Fruit fly (Drosophila melanogaster) whole organism, embryonic: Measurements from ENCODE around the gene Vav.

Experiments used
- Atf6 ChIP-seq: fragments of 200-800 bp; sonication (Bioruptor generic); IDR thresholded peaks from 2 replicates; pipeline ENCODE4 v1.3.6; 2022; ENCODE audit warnings: missing biosample characterization, missing genetic modification characterization
- BEAF-32 ChIP-seq: fragments of 200-800 bp; sonication (Bioruptor generic); optimal IDR thresholded peaks from 3 replicates; lab custom pipeline; 2017; ENCODE audit warnings: missing biosample characterization, missing genetic modification characterization, mild to moderate bottlenecking, moderate library complexity, missing genetic modification reagents
- CG10321 ChIP-seq: fragments of 200-800 bp; sonication (Bioruptor generic); IDR thresholded peaks from 2 replicates; pipeline ENCODE4 v1.3.6; 2022; ENCODE audit warnings: missing biosample characterization, missing genetic modification characterization
- CG12299 ChIP-seq: fragments of 200-800 bp; sonication (Bioruptor generic); optimal IDR thresholded peaks from 2 replicates; lab custom pipeline; 2018; ENCODE audit warnings: missing biosample characterization, mild to moderate bottlenecking, missing genetic modification characterization
- CG12744 ChIP-seq: fragments of 200-800 bp; sonication (Bioruptor generic); optimal IDR thresholded peaks from 2 replicates; lab custom pipeline; 2016; ENCODE audit warnings: missing biosample characterization, missing genetic modification characterization
- CG13624 ChIP-seq: fragments of 200-800 bp; sonication (Bioruptor generic); optimal IDR thresholded peaks from 2 replicates; lab custom pipeline; 2016; ENCODE audit warnings: missing biosample characterization, missing genetic modification characterization
- CG13775 ChIP-seq: fragments of 200-800 bp; sonication (Bioruptor generic); optimal IDR thresholded peaks from 3 replicates; lab custom pipeline; 2017; ENCODE audit warnings: missing biosample characterization, mild to moderate bottlenecking, missing genetic modification characterization
- CG17385 ChIP-seq: fragments of 200-800 bp; sonication (Bioruptor generic); optimal IDR thresholded peaks from 3 replicates; lab custom pipeline; 2018; ENCODE audit warnings: missing biosample characterization, mild to moderate bottlenecking, missing genetic modification characterization
- CG17612 ChIP-seq: fragments of 200-800 bp; sonication (Bioruptor generic); IDR thresholded peaks from 2 replicates; pipeline ENCODE4 v1.3.6; 2022; ENCODE audit warnings: missing biosample characterization, missing genetic modification characterization
- CG1832 ChIP-seq: fragments of 200-800 bp; sonication (Bioruptor generic); optimal IDR thresholded peaks from 2 replicates; lab custom pipeline; 2017; ENCODE audit warnings: missing biosample characterization, mild to moderate bottlenecking, missing genetic modification characterization, inconsistent platforms
- CG2199 ChIP-seq: fragments of 200-800 bp; sonication (Bioruptor generic); IDR thresholded peaks from 3 replicates; pipeline ENCODE4 v1.3.6; 2022; ENCODE audit warnings: missing biosample characterization, missing genetic modification characterization
- CG30431 ChIP-seq: fragments of 200-800 bp; sonication (Bioruptor generic); optimal IDR thresholded peaks from 2 replicates; lab custom pipeline; 2017; ENCODE audit warnings: missing biosample characterization, missing genetic modification characterization
- CG3163 ChIP-seq: fragments of 200-800 bp; sonication (Bioruptor generic); optimal IDR thresholded peaks from 3 replicates; lab custom pipeline; 2016; ENCODE audit warnings: missing biosample characterization, missing genetic modification characterization
- CG4360 ChIP-seq: fragments of 200-800 bp; sonication (Bioruptor generic); IDR thresholded peaks from 2 replicates; pipeline ENCODE4 v1.3.6; 2022; ENCODE audit warnings: missing biosample characterization, missing genetic modification characterization
- CG4820 ChIP-seq: fragments of 200-800 bp; sonication (Bioruptor generic); optimal IDR thresholded peaks from 3 replicates; lab custom pipeline; 2016; ENCODE audit warnings: missing biosample characterization, missing genetic modification characterization
- CG6689 ChIP-seq: fragments of 200-800 bp; sonication (Bioruptor generic); IDR thresholded peaks from 2 replicates; pipeline ENCODE4 v1.3.6; 2022; ENCODE audit warnings: missing biosample characterization, missing genetic modification characterization
- CG6854 ChIP-seq: fragments of 200-800 bp; sonication (Bioruptor generic); optimal IDR thresholded peaks from 3 replicates; lab custom pipeline; 2017; ENCODE audit warnings: missing biosample characterization, mild to moderate bottlenecking, missing genetic modification characterization
- CG7928 ChIP-seq: fragments of 200-800 bp; sonication (Bioruptor generic); optimal IDR thresholded peaks from 2 replicates; lab custom pipeline; 2017; ENCODE audit warnings: missing biosample characterization, mild to moderate bottlenecking, missing genetic modification characterization
- Dp ChIP-seq: fragments of 200-800 bp; sonication (Bioruptor generic); optimal IDR thresholded peaks from 2 replicates; lab custom pipeline; 2018; ENCODE audit warnings: missing biosample characterization, mild to moderate bottlenecking, missing genetic modification characterization, moderate library complexity
- E2f2 ChIP-seq: fragments of 200-800 bp; sonication (Bioruptor generic); IDR thresholded peaks from 2 replicates; pipeline ENCODE4 v1.3.6; 2022; ENCODE audit warnings: missing biosample characterization, missing genetic modification characterization
- Gsc ChIP-seq: fragments of 200-800 bp; sonication (Bioruptor generic); IDR thresholded peaks from 2 replicates; pipeline ENCODE4 v1.3.6; 2022; ENCODE audit warnings: missing biosample characterization, missing genetic modification characterization
- Hey ChIP-seq: fragments of 200-800 bp; sonication (Bioruptor generic); optimal IDR thresholded peaks from 3 replicates; lab custom pipeline; 2018; ENCODE audit warnings: missing biosample characterization, mild to moderate bottlenecking, missing genetic modification characterization
- Hr3 ChIP-seq: fragments of 200-800 bp; sonication (Bioruptor generic); optimal IDR thresholded peaks from 3 replicates; lab custom pipeline; 2016; ENCODE audit warnings: missing biosample characterization, missing genetic modification characterization
- Lhr ChIP-seq: fragments of 200-800 bp; sonication (Bioruptor generic); optimal IDR thresholded peaks from 3 replicates; lab custom pipeline; 2017; ENCODE audit warnings: mild to moderate bottlenecking, missing biosample characterization, missing genetic modification reagents, missing genetic modification characterization
- Oli ChIP-seq: fragments of 200-800 bp; sonication (Bioruptor generic); optimal IDR thresholded peaks from 2 replicates; lab custom pipeline; 2018; ENCODE audit warnings: missing biosample characterization, mild to moderate bottlenecking, missing genetic modification characterization, moderate library complexity
- Ravus ChIP-seq: fragments of 200-800 bp; sonication (Bioruptor generic); IDR thresholded peaks from 2 replicates; pipeline ENCODE4 v1.3.6; 2022; ENCODE audit warnings: missing biosample characterization, missing genetic modification characterization
- Rfx ChIP-seq: fragments of 200-800 bp; sonication (Bioruptor generic); IDR thresholded peaks from 2 replicates; pipeline ENCODE4 v1.3.6; 2022; ENCODE audit warnings: missing biosample characterization, missing genetic modification characterization
- Xbp1 ChIP-seq: fragments of 200-800 bp; sonication (Bioruptor generic); optimal IDR thresholded peaks from 3 replicates; lab custom pipeline; 2016; ENCODE audit warnings: missing biosample characterization, mild to moderate bottlenecking, missing genetic modification characterization
- ab ChIP-seq: fragments of 200-800 bp; sonication (Bioruptor generic); optimal IDR thresholded peaks from 2 replicates; lab custom pipeline; 2016; ENCODE audit warnings: missing biosample characterization, missing genetic modification characterization
- ase ChIP-seq: fragments of 200-800 bp; sonication (Bioruptor generic); IDR thresholded peaks from 3 replicates; pipeline ENCODE4 v1.3.6; 2022; ENCODE audit warnings: missing biosample characterization, missing genetic modification characterization
- az2 ChIP-seq: fragments of 200-800 bp; sonication (Bioruptor generic); optimal IDR thresholded peaks from 3 replicates; lab custom pipeline; 2016; ENCODE audit warnings: missing biosample characterization, missing genetic modification characterization
- bcd ChIP-seq: fragments of 200-800 bp; sonication (Bioruptor generic); optimal IDR thresholded peaks from 2 replicates; lab custom pipeline; 2017; ENCODE audit warnings: missing biosample characterization, mild to moderate bottlenecking, missing genetic modification characterization
- btn ChIP-seq: fragments of 200-800 bp; sonication (Bioruptor generic); optimal IDR thresholded peaks from 2 replicates; lab custom pipeline; 2016; ENCODE audit warnings: missing biosample characterization, missing genetic modification characterization
- cad ChIP-seq: fragments of >200 bp; optimal IDR thresholded peaks from 2 replicates; lab custom pipeline; 2017; ENCODE audit warnings: missing biosample characterization, missing genetic modification characterization
- dimm ChIP-seq: fragments of 200-800 bp; sonication (Bioruptor generic); IDR thresholded peaks from 2 replicates; pipeline ENCODE4 v1.3.6; 2022; ENCODE audit warnings: missing biosample characterization, missing genetic modification characterization
- gro ChIP-seq: fragments of 200-800 bp; sonication (Bioruptor generic); optimal IDR thresholded peaks from 2 replicates; lab custom pipeline; 2016; ENCODE audit warnings: missing biosample characterization, missing genetic modification characterization
- gt ChIP-seq: fragments of 200-800 bp; sonication (Bioruptor generic); IDR thresholded peaks from 2 replicates; pipeline ENCODE4 v1.3.6; 2022; ENCODE audit warnings: missing biosample characterization, missing genetic modification characterization
- hb ChIP-seq: fragments of 200-800 bp; sonication (Bioruptor generic); IDR thresholded peaks from 3 replicates; pipeline ENCODE4 v1.3.6; 2022; ENCODE audit warnings: missing biosample characterization, missing genetic modification characterization; ENCODE audit not compliant: partially characterized antibody
- ind ChIP-seq: fragments of 200-800 bp; sonication (Bioruptor generic); optimal IDR thresholded peaks from 3 replicates; lab custom pipeline; 2016; ENCODE audit warnings: missing biosample characterization, missing genetic modification characterization
- jumu ChIP-seq: fragments of 200-800 bp; sonication (Bioruptor generic); optimal IDR thresholded peaks from 3 replicates; lab custom pipeline; 2016; ENCODE audit warnings: missing biosample characterization, missing genetic modification characterization
- kah ChIP-seq: fragments of 200-800 bp; sonication (Bioruptor generic); optimal IDR thresholded peaks from 2 replicates; lab custom pipeline; 2018; ENCODE audit warnings: missing biosample characterization, mild to moderate bottlenecking, missing genetic modification characterization
- mam ChIP-seq: fragments of 200-800 bp; sonication (Bioruptor generic); optimal IDR thresholded peaks from 3 replicates; lab custom pipeline; 2016; ENCODE audit warnings: missing biosample characterization, missing genetic modification characterization
- pnt ChIP-seq: fragments of 200-800 bp; sonication (Bioruptor generic); optimal IDR thresholded peaks from 3 replicates; lab custom pipeline; 2016; ENCODE audit warnings: missing biosample characterization, missing genetic modification characterization
- pros ChIP-seq: fragments of 200-800 bp; sonication (Bioruptor generic); optimal IDR thresholded peaks from 3 replicates; lab custom pipeline; 2019; ENCODE audit warnings: missing biosample characterization, mild to moderate bottlenecking, missing genetic modification characterization, moderate library complexity
- psq ChIP-seq: fragments of 200-800 bp; sonication (Bioruptor generic); optimal IDR thresholded peaks from 2 replicates; lab custom pipeline; 2017; ENCODE audit warnings: missing biosample characterization, missing genetic modification characterization
- pum ChIP-seq: fragments of 200-800 bp; sonication (Bioruptor generic); optimal IDR thresholded peaks from 2 replicates; lab custom pipeline; 2016; ENCODE audit warnings: missing biosample characterization, missing genetic modification characterization
- pzg ChIP-seq: fragments of 200-800 bp; sonication (Bioruptor generic); optimal IDR thresholded peaks from 3 replicates; lab custom pipeline; 2018; ENCODE audit warnings: missing biosample characterization, mild to moderate bottlenecking, missing genetic modification characterization, moderate library complexity
- rib ChIP-seq: fragments of 200-800 bp; sonication (Bioruptor generic); IDR thresholded peaks from 2 replicates; pipeline ENCODE4 v1.3.6; 2022; ENCODE audit warnings: missing biosample characterization, missing genetic modification characterization
- tll ChIP-seq, 2 experiments: fragments of 200-800 bp in 1 of 2; fragments of >200 bp in 1 of 2; sonication (Bioruptor generic) in 1 of 2; optimal IDR thresholded peaks; 2 replicates each; lab custom pipeline; 2017 to 2019; ENCODE audit warnings: missing biosample characterization in 2 of 2, missing genetic modification characterization in 2 of 2, mild to moderate bottlenecking in 1 of 2, moderate library complexity in 1 of 2
- trem ChIP-seq: fragments of 200-800 bp; optimal IDR thresholded peaks from 3 replicates; lab custom pipeline; 2019; ENCODE audit warnings: missing biosample characterization, mild to moderate bottlenecking, missing genetic modification characterization, moderate library complexity
- tx ChIP-seq: fragments of 200-800 bp; sonication (Bioruptor generic); optimal IDR thresholded peaks from 2 replicates; lab custom pipeline; 2016; ENCODE audit warnings: missing biosample characterization, missing genetic modification characterization

The Vav gene

dm6 chrX:19307810-19308456, 46.3 kb downstream of the Vav start, which contains the start of gene CG8051 (continued):
- TF ChIP-seq E2f2 (no peak), CG13624 (GFP tag; lab: Kevin White, UChicago) (no peak), tll (GFP tag; optimal IDR thresholded peaks at IDR 0.05; lab: Kevin White, UChicago) (no peak), Dp (no peak), mam (GFP tag; lab: Kevin White, UChicago) (no peak), CG3163 (peak; percentile 8), gt (GFP tag; lab: Robert Waterston, UW) (no peak), CG4820 (no peak), rib (GFP tag; lab: Robert Waterston, UW) (0 out of 2 replicates have a peak, but pooled peaks have one; percentile 39), CG17612 (GFP tag; lab: Robert Waterston, UW) (no peak), CG17385 (peak; percentile 39), Atf6 (peak; percentile 52; the same call in 1 of the 2 replicates), CG7928 (no peak), psq (peak; percentile 33), btn (GFP tag; lab: Kevin White, UChicago) (no peak), CG2199 (GFP tag; lab: Robert Waterston, UW) (peak; percentile 65; the same call in 1 of the 3 replicates), pnt (GFP tag; lab: Kevin White, UChicago) (no peak), CG13775 (no peak), dimm (GFP tag; lab: Robert Waterston, UW) (no peak), Gsc (no peak), CG4360 (GFP tag; lab: Robert Waterston, UW) (peak; percentile 71; the same call in 1 of the 2 replicates), ab (GFP tag; lab: Kevin White, UChicago) (no peak), ind (GFP tag; lab: Kevin White, UChicago) (no peak), pzg (GFP tag; lab: Kevin White, UChicago) (no peak), az2 (GFP tag; lab: Kevin White, UChicago) (no peak), Hey (no peak), Rfx (0 out of 2 replicates have a peak, but pooled peaks have one; percentile 46), Oli (no peak), Xbp1 (no peak), Ravus (GFP tag; lab: Robert Waterston, UW) (no peak), hb (GFP tag; lab: Robert Waterston, UW) (no peak), Lhr (GFP tag; lab: Kevin White, UChicago) (no peak), kah (GFP tag; lab: Kevin White, UChicago) (no peak), Hr3 (GFP tag; lab: Kevin White, UChicago) (no peak), CG6854 (GFP tag; lab: Kevin White, UChicago) (peak; percentile 18), cad (GFP tag; lab: Kevin White, UChicago) (no peak), trem (tag; lab: Kevin White, UChicago) (no peak), ase (GFP tag; lab: Robert Waterston, UW) (no peak), CG10321 (GFP tag; lab: Robert Waterston, UW) (no peak), pros (no peak), CG1832 (GFP tag; lab: Kevin White, UChicago) (no peak), bcd (GFP tag; lab: Kevin White, UChicago) (no peak), CG12744 (GFP tag; lab: Kevin White, UChicago) (no peak), jumu (GFP tag; lab: Kevin White, UChicago) (peak; percentile 6), BEAF-32 (no peak), CG30431 (GFP tag; lab: Kevin White, UChicago) (no peak), pum (GFP tag; lab: Kevin White, UChicago) (peak; percentile 31), gro (GFP tag; lab: Kevin White, UChicago) (no peak), CG6689 (no peak), CG12299 (no peak), tx (no peak)
